Fruit fly (Drosophila melanogaster): ENCODE data around the gene PIG-L.

PIG-L gene

dm6 chr3R:20007399-20008285 lies 13.5 kb downstream of the PIG-L start:
- TF ChIP-seq CG8478 (optimal IDR thresholded peaks at IDR 0.05) (no peak), CTCF (optimal IDR thresholded peaks at IDR 0.05) (no peak)

- TF ChIP-seq CG8478 (optimal IDR thresholded peaks at IDR 0.05): no peak
- no peak for TF ChIP-seq CTCF (optimal IDR thresholded peaks at IDR 0.05)
Observed at dm6 chr3R:20006617-20007016, 14.5 kb downstream of the PIG-L start.

dm6 chr3R:20004697-20005096 lies 16.4 kb downstream of the PIG-L start:
- TF ChIP-seq CG8478 (optimal IDR thresholded peaks at IDR 0.05) (no peak), CTCF (optimal IDR thresholded peaks at IDR 0.05) (no peak)

dm6 chr3R:20001595-20001997 lies 19.5 kb downstream of the PIG-L start:
- TF ChIP-seq CG8478 (optimal IDR thresholded peaks at IDR 0.05) (no peak), CTCF (optimal IDR thresholded peaks at IDR 0.05) (no peak)

- TF ChIP-seq CTCF (optimal IDR thresholded peaks at IDR 0.05): no peak
- TF ChIP-seq CG8478 (optimal IDR thresholded peaks at IDR 0.05): no peak
Observed at dm6 chr3R:19999474-19999873, 21.7 kb downstream of the PIG-L start.

DNA sequence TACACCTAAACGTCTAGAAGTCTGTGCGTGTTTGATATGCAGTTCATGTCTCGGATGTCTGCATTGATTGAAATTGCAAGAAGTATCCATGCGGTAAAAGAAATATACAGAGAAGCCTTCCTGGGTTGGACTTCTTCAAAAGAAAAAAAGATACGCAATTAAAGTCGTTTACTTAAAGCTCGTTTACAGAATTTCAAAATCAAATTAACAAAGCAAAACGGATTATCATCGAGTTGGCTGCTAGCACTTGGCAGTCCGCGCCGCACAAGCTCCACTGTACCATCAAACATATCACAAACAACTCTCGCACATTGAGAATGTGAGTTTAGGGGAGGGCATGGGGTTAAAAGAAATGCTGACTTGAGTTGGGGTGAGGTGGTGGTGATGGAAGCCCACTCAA lies 22.7 kb downstream of the PIG-L start:
- TF ChIP-seq CG8478 (optimal IDR thresholded peaks at IDR 0.05): no peak
- no peak for TF ChIP-seq CTCF (optimal IDR thresholded peaks at IDR 0.05)

DNA sequence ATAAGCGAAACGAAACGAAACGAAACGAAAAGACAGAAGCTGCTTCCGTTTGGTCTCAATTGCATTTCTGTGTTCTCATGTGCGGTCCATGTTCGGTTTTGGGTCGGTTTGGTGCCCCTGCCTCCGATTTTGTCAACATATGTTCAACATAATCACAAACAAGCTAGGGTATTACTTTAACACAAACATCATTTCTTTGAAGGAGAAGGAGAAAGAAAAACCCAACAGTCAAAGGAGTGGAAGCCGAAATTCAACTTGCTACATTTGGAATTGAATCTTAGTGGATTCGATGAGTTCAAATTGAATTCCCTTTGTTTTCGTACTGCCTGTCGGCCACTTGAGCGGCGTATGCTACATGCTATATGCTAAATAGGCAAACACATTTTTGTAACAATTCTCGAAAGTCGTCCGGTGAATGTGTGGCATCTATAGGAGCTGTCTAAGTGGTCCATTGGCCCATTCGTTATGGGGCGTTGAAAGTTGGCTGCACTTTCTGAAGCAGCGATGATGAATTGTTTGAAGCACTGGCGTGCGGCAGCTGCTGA lies 23.5 kb downstream of the PIG-L start:
- TF ChIP-seq CTCF (optimal IDR thresholded peaks at IDR 0.05): no peak
- no peak for TF ChIP-seq CG8478 (optimal IDR thresholded peaks at IDR 0.05)

DNA sequence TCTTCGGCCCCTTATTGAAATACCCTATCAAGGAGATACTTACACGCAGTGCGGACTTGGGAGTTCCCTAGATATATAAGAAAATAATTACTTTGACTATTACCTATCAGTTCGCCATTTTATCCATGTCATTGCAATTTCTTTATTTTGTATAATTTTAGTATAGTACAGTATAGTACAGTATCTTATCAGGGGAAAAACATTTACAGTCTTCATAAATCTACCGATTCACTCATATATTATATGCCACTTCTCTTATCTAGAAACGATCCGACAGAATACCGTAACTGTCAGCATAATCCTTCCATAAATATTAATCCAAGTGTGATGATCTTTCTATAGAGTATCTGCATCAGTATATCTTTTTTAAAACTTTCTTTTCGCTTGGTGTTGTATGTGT lies 24.7 kb downstream of the PIG-L start:
- no peak for TF ChIP-seq CTCF (optimal IDR thresholded peaks at IDR 0.05)
- no peak for TF ChIP-seq CG8478 (optimal IDR thresholded peaks at IDR 0.05)

dm6 chr3R:19995408-19995807 lies 25.7 kb downstream of the PIG-L start:
- TF ChIP-seq CG8478 (optimal IDR thresholded peaks at IDR 0.05) (no peak), CTCF (optimal IDR thresholded peaks at IDR 0.05) (no peak)

DNA sequence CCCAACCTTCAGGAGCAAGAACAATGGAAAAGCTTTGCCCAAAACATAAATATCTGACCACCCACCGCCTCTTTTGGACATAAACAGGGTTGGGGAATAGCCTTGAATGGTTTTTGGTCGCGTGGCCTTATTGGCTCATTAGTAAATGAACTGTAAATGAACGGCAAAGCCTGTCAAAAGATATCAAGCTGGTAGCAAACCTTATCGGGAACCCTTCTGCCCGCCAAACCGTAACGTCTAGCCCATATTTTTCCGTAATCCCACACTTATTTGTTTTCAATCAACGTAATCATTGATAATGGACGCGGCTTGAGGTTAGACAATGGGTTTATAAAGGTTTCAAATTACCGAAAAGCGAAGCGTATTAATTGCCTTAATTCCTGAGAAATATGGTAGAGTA lies 35.8 kb downstream of the PIG-L start:
- no peak for TF ChIP-seq CG8478 (optimal IDR thresholded peaks at IDR 0.05)
- TF ChIP-seq CTCF (optimal IDR thresholded peaks at IDR 0.05): no peak

DNA sequence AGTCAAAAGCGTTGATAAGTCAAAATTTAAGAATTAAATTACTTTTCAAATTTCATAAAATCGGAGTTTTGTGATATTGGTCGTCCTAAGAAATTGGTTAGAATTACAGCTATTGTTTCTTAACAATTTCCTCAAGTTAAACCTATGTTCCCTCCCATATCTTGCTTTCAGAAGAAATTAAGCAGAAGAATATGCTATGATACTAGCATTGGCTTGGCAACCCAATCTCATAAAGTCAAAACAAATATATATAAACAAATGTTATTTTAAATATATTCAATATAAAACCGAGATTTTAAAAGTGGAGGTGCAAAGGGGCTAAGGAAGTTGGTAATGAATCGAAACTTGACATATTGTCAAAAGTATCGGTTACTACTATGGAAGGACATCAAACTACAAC lies 48.5 kb downstream of the PIG-L start, which contains the start of gene CG31213:
TSS of gene CG31213 (plus strand) at position 301 of the 400 bp plus-strand sequence.
- TF ChIP-seq CG8478 (optimal IDR thresholded peaks at IDR 0.05): no peak
- no peak for TF ChIP-seq CTCF (optimal IDR thresholded peaks at IDR 0.05)

dm6 chr3R:19968695-19969094 lies 52.4 kb downstream of the PIG-L start:
- TF ChIP-seq CTCF (optimal IDR thresholded peaks at IDR 0.05) (no peak), CG8478 (optimal IDR thresholded peaks at IDR 0.05) (no peak)
